Fruit fly (Drosophila melanogaster) whole organism, prepupa: Measurements from ENCODE around the gene Cchl.
A peak's percentile ranks its signal among the peaks of the same experiment; 100 is the strongest.

Source experiments
- Blimp-1 ChIP-seq: fragments of 200-800 bp; sonication (Bioruptor generic); optimal IDR thresholded peaks from 3 replicates; lab custom pipeline; 2017; ENCODE audit warnings: missing biosample characterization, missing genetic modification characterization, mild to moderate bottlenecking, moderate library complexity, missing genetic modification reagents
- CG10631 ChIP-seq: fragments of 200-800 bp; sonication (Bioruptor generic); optimal IDR thresholded peaks from 2 replicates; lab custom pipeline; 2016; ENCODE audit warnings: missing biosample characterization, missing genetic modification characterization
- CG10669 ChIP-seq: fragments of 200-800 bp; sonication (Bioruptor generic); optimal IDR thresholded peaks from 3 replicates; lab custom pipeline; 2018; ENCODE audit warnings: missing biosample characterization, mild to moderate bottlenecking, missing genetic modification characterization, moderate library complexity
- CG11294 ChIP-seq: fragments of 200-800 bp; sonication (Bioruptor generic); IDR thresholded peaks from 2 replicates; pipeline ENCODE4 v1.3.6; 2022; ENCODE audit warnings: missing biosample characterization, missing genetic modification characterization
- CG11762 ChIP-seq: fragments of 200-800 bp; sonication (Bioruptor generic); optimal IDR thresholded peaks from 3 replicates; lab custom pipeline; 2016; ENCODE audit warnings: missing biosample characterization, missing genetic modification characterization; ENCODE audit not compliant: insufficient read depth
- CG11902 ChIP-seq: fragments of 200-800 bp; sonication (Bioruptor generic); optimal IDR thresholded peaks from 3 replicates; lab custom pipeline; 2016; ENCODE audit warnings: missing biosample characterization, missing genetic modification characterization
- CG15336 ChIP-seq: fragments of 200-800 bp; sonication (Bioruptor generic); IDR thresholded peaks from 2 replicates; pipeline ENCODE4 v1.3.6; 2022; ENCODE audit warnings: missing biosample characterization, missing genetic modification characterization
- CG3032 ChIP-seq: fragments of 200-800 bp; optimal IDR thresholded peaks from 2 replicates; lab custom pipeline; 2019; ENCODE audit warnings: missing biosample characterization, mild to moderate bottlenecking, missing genetic modification characterization, moderate library complexity
- CG31627 ChIP-seq: fragments of 200-800 bp; sonication (Bioruptor generic); optimal IDR thresholded peaks from 3 replicates; lab custom pipeline; 2016; ENCODE audit warnings: missing biosample characterization, missing genetic modification characterization
- CG32006 ChIP-seq: fragments of 200-800 bp; sonication (Bioruptor generic); optimal IDR thresholded peaks from 3 replicates; lab custom pipeline; 2017; ENCODE audit warnings: missing biosample characterization, mild to moderate bottlenecking, missing genetic modification characterization
- CG34406 ChIP-seq: fragments of 200-800 bp; sonication (Bioruptor generic); optimal IDR thresholded peaks from 3 replicates; lab custom pipeline; 2016; ENCODE audit warnings: missing biosample characterization, missing genetic modification characterization
- CG3919 ChIP-seq: fragments of 200-800 bp; sonication (Bioruptor generic); optimal IDR thresholded peaks from 3 replicates; lab custom pipeline; 2016; ENCODE audit warnings: missing biosample characterization, missing genetic modification characterization
- CG4318 ChIP-seq: fragments of 200-800 bp; sonication (Bioruptor generic); optimal IDR thresholded peaks from 3 replicates; lab custom pipeline; 2017; ENCODE audit warnings: missing biosample characterization, mild to moderate bottlenecking, missing genetic modification characterization
- CG6163 ChIP-seq: fragments of 200-800 bp; sonication (Bioruptor generic); IDR thresholded peaks from 3 replicates; pipeline ENCODE4 v1.3.6; 2022; ENCODE audit warnings: missing biosample characterization, missing genetic modification characterization
- CG6276 ChIP-seq: fragments of 200-800 bp; sonication (Bioruptor generic); optimal IDR thresholded peaks from 2 replicates; lab custom pipeline; 2017; ENCODE audit warnings: missing biosample characterization, mild to moderate bottlenecking, missing genetic modification characterization
- CG6808 ChIP-seq: fragments of 200-800 bp; sonication (Bioruptor generic); optimal IDR thresholded peaks from 3 replicates; lab custom pipeline; 2017; ENCODE audit warnings: missing biosample characterization, missing genetic modification characterization, mild to moderate bottlenecking, moderate library complexity, missing genetic modification reagents
- CG6854 ChIP-seq: fragments of 200-800 bp; sonication (Bioruptor generic); optimal IDR thresholded peaks from 2 replicates; lab custom pipeline; 2017; ENCODE audit warnings: missing biosample characterization, mild to moderate bottlenecking, missing genetic modification characterization
- CG7368 ChIP-seq: fragments of 200-800 bp; sonication (Bioruptor generic); optimal IDR thresholded peaks from 3 replicates; lab custom pipeline; 2016; ENCODE audit warnings: missing biosample characterization, missing genetic modification characterization
- CG8119 ChIP-seq: fragments of 200-800 bp; sonication (Bioruptor generic); IDR thresholded peaks from 3 replicates; pipeline ENCODE4 v1.3.6; 2022; ENCODE audit warnings: missing biosample characterization, missing genetic modification characterization
- CG9139 ChIP-seq: fragments of 200-800 bp; sonication (Bioruptor generic); optimal IDR thresholded peaks from 3 replicates; lab custom pipeline; 2017; ENCODE audit warnings: missing biosample characterization, mild to moderate bottlenecking, missing genetic modification characterization
- Eip75B ChIP-seq: fragments of 200-800 bp; sonication (Bioruptor generic); optimal IDR thresholded peaks from 3 replicates; lab custom pipeline; 2016; ENCODE audit warnings: missing biosample characterization, missing genetic modification characterization
- Eip78C ChIP-seq: fragments of 200-800 bp; sonication (Bioruptor generic); peaks from one replicate; lab custom pipeline; 2016; ENCODE audit warnings: missing biosample characterization, missing genetic modification characterization
- Eip93F ChIP-seq: fragments of 200-800 bp; sonication (Bioruptor generic); optimal IDR thresholded peaks from 2 replicates; lab custom pipeline; 2016; ENCODE audit warnings: missing biosample characterization, mild to moderate bottlenecking, missing genetic modification characterization
- Ets21C ChIP-seq: fragments of 200-800 bp; sonication (Bioruptor generic); optimal IDR thresholded peaks from 3 replicates; lab custom pipeline; 2016; ENCODE audit warnings: missing biosample characterization, missing genetic modification characterization
- Gug ChIP-seq: fragments of 200-800 bp; sonication (Bioruptor generic); IDR thresholded peaks from 2 replicates; pipeline ENCODE4 v1.3.6; 2022; ENCODE audit warnings: missing biosample characterization, missing genetic modification characterization
- Hr38 ChIP-seq: sonication (Bioruptor generic); optimal IDR thresholded peaks from 2 replicates; lab custom pipeline; 2016; ENCODE audit warnings: missing biosample characterization, missing genetic modification characterization
- Hr39 ChIP-seq: fragments of 200-800 bp; sonication (Bioruptor generic); optimal IDR thresholded peaks from 2 replicates; lab custom pipeline; 2016; ENCODE audit warnings: missing biosample characterization, missing genetic modification characterization
- Lpt ChIP-seq: fragments of 200-800 bp; sonication (Bioruptor generic); optimal IDR thresholded peaks from 3 replicates; lab custom pipeline; 2016; ENCODE audit warnings: missing biosample characterization, missing genetic modification characterization
- Met ChIP-seq: fragments of 200-800 bp; sonication (Bioruptor generic); optimal IDR thresholded peaks from 3 replicates; lab custom pipeline; 2016; ENCODE audit warnings: missing biosample characterization, missing genetic modification characterization
- OdsH ChIP-seq: fragments of 200-800 bp; sonication (Bioruptor generic); optimal IDR thresholded peaks from 3 replicates; lab custom pipeline; 2016; ENCODE audit warnings: missing biosample characterization, missing genetic modification characterization
- Smox ChIP-seq: fragments of 200-800 bp; sonication (Bioruptor generic); optimal IDR thresholded peaks from 3 replicates; lab custom pipeline; 2016; ENCODE audit warnings: missing biosample characterization, missing genetic modification characterization
- Sox15 ChIP-seq: fragments of 200-800 bp; sonication (Bioruptor generic); optimal IDR thresholded peaks from 3 replicates; lab custom pipeline; 2016; ENCODE audit warnings: missing biosample characterization, missing genetic modification characterization
- acj6 ChIP-seq: fragments of 200-800 bp; sonication (Bioruptor generic); optimal IDR thresholded peaks from 3 replicates; lab custom pipeline; 2016; ENCODE audit warnings: missing biosample characterization, missing genetic modification characterization
- dac ChIP-seq: fragments of 200-800 bp; sonication (Bioruptor generic); optimal IDR thresholded peaks from 2 replicates; lab custom pipeline; 2017; ENCODE audit warnings: missing biosample characterization, mild to moderate bottlenecking, missing genetic modification characterization
- eg ChIP-seq: fragments of 200-800 bp; sonication (Bioruptor generic); IDR thresholded peaks from 3 replicates; pipeline ENCODE4 v1.3.6; 2022; ENCODE audit warnings: missing biosample characterization, missing genetic modification characterization
- fd59A ChIP-seq: fragments of 200-800 bp; sonication (Bioruptor generic); optimal IDR thresholded peaks from 2 replicates; lab custom pipeline; 2017; ENCODE audit warnings: missing biosample characterization, mild to moderate bottlenecking, missing genetic modification characterization, missing genetic modification reagents
- fkh ChIP-seq: fragments of 200-800 bp; sonication (Bioruptor generic); optimal IDR thresholded peaks from 3 replicates; lab custom pipeline; 2017; ENCODE audit warnings: missing biosample characterization, mild to moderate bottlenecking, missing genetic modification characterization, moderate library complexity
- net ChIP-seq: fragments of 200-800 bp; sonication (Bioruptor generic); optimal IDR thresholded peaks from 3 replicates; lab custom pipeline; 2016; ENCODE audit warnings: missing biosample characterization, missing genetic modification characterization
- salr ChIP-seq, 2 experiments: fragments of 200-800 bp; sonication (Bioruptor generic); optimal IDR thresholded peaks; 3 replicates each; lab custom pipeline; 2016 to 2018; ENCODE audit warnings: missing biosample characterization in 2 of 2, missing genetic modification characterization in 2 of 2, mild to moderate bottlenecking in 1 of 2
- ss ChIP-seq, 2 experiments: fragments of 200-800 bp; sonication (Bioruptor generic); optimal IDR thresholded peaks; 2 replicates in 1 of 2; 3 replicates in 1 of 2; lab custom pipeline; 2017 to 2018; ENCODE audit warnings: mild to moderate bottlenecking in 2 of 2, missing biosample characterization in 2 of 2, missing genetic modification characterization in 2 of 2, moderate library complexity in 1 of 2

Gene Cchl

DNA sequence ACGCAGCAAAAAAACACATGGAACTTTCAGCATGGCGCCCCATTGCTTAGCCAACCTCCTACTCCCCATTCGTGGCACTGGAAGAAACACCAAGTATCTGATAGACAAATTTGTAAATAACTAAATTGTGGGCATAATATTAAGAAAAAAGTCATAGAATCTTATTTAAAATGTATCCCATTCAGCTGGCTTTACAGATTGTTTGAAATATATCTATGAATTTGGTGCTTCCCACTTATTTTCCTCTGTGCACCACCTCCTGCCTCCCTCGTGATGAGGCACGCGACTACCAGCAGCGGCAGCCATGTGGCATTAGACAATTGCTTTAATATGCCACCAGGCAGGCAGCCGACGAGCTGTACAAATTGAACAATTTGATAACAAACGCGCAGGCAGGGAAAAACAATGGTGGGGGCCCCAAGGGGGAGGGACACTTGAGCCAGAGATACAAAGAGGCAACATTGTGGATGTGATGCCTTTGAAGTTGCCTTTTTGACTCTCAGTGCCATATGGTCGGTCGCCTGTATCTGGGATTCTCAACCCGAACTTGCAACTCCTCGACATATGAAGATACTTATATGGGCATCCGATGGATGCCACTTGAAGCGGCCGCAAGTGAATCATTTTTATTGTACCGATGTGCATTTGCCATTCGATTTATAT, 22.0 kb upstream of the Cchl start (continued):
- TF ChIP-seq eg (peak; percentile 82), CG6808 (GFP tag; lab: Kevin White, UChicago) (peak; percentile 23), CG4318 (GFP tag; lab: Kevin White, UChicago) (peak; percentile 61), CG32006 (peak; percentile 83), CG11762 (GFP tag; lab: Kevin White, UChicago) (peak; percentile 28), OdsH (GFP tag; lab: Kevin White, UChicago) (peak; percentile 60), Eip93F (GFP tag; lab: Kevin White, UChicago) (no peak), CG7368 (no peak), CG9139 (no peak), acj6 (GFP tag; lab: Kevin White, UChicago) (peak; percentile 36), fkh (peak; percentile 41), Eip78C (peak; percentile 85), Hr39 (GFP tag; lab: Kevin White, UChicago) (peak; percentile 12), CG6276 (peak; percentile 66), ss (GFP tag; optimal IDR thresholded peaks at IDR 0.05; lab: Kevin White, UChicago) (peak in 1 of 2 experiments; percentile 26), fd59A (peak; percentile 32), CG10631 (GFP tag; lab: Kevin White, UChicago) (peak; percentile 56), CG3032 (tag; lab: Kevin White, UChicago) (peak; percentile 35), CG31627 (peak; percentile 11), Eip75B (peak; percentile 50), CG10669 (GFP tag; lab: Kevin White, UChicago) (peak; percentile 52), Met (peak; percentile 39), Blimp-1 (no peak), net (GFP tag; lab: Kevin White, UChicago) (peak; percentile 62), Ets21C (GFP tag; lab: Kevin White, UChicago) (no peak), CG11294 (GFP tag; lab: Robert Waterston, UW) (peak; percentile 60), CG3919 (GFP tag; lab: Kevin White, UChicago) (peak; percentile 61), CG8119 (peak; percentile 85), CG34406 (no peak), Sox15 (GFP tag; lab: Kevin White, UChicago) (no peak), CG15336 (GFP tag; lab: Robert Waterston, UW) (peak; percentile 87)

DNA sequence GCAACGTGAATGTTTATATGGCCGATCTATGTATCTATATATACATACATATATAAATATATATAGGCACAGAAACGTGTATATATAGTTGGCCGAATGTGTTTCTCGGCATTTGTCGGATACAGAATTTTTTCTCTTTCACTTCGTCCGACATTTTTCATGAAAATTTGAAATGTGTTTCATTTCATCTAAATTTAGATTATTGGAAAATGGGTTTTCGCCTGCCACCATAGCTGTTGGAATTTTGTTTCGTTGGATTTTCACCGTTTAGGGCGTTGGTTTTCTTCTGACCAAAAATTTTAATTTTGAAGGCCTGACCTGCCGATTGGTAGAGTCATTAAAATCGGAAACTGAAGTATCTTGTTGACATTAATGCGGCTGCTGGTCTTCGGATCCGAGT, 20.1 kb upstream of the Cchl start:
- TF ChIP-seq CG3919 (GFP tag; lab: Kevin White, UChicago), result no peak
- TF ChIP-seq CG31627, result no peak
- no peak for TF ChIP-seq CG6163 (GFP tag; lab: Robert Waterston, UW)
- TF ChIP-seq Eip75B, result no peak
- TF ChIP-seq salr (GFP tag; optimal IDR thresholded peaks at IDR 0.05; lab: Kevin White, UChicago), result no peak
- TF ChIP-seq fkh, result no peak
- TF ChIP-seq Sox15 (GFP tag; lab: Kevin White, UChicago), result no peak
- TF ChIP-seq Lpt (GFP tag; lab: Kevin White, UChicago), result no peak
- no peak for TF ChIP-seq Smox (GFP tag; lab: Kevin White, UChicago)
- no peak for TF ChIP-seq CG11902 (GFP tag; lab: Kevin White, UChicago)
- no peak for TF ChIP-seq CG6854 (GFP tag; lab: Kevin White, UChicago)
- no peak for TF ChIP-seq OdsH (GFP tag; lab: Kevin White, UChicago)
- no peak for TF ChIP-seq CG32006
- TF ChIP-seq CG4318 (GFP tag; lab: Kevin White, UChicago), result no peak
- TF ChIP-seq Gug (GFP tag; lab: Robert Waterston, UW), result no peak
- TF ChIP-seq CG10669 (GFP tag; lab: Kevin White, UChicago), result no peak
- no peak for TF ChIP-seq CG8119
- TF ChIP-seq dac, result no peak
- TF ChIP-seq Hr38 (GFP tag; lab: Kevin White, UChicago), result no peak
